Worm (Caenorhabditis elegans): Measurements from ENCODE around the gene nhr-128.

ce11 chrV:2264925-2265324 lies 43.1 kb downstream of the nhr-128 start:
- TF ChIP-seq klf-2 (GFP tag; conservative IDR thresholded peaks at IDR 0.05) (no peak), flt-1 (GFP tag; IDR thresholded peaks at IDR 0.05) (no peak), cog-1 (tag; optimal IDR thresholded peaks at IDR 0.05) (no peak), ztf-29 (GFP tag; IDR thresholded peaks at IDR 0.05) (no peak), ref-1 (GFP tag; conservative IDR thresholded peaks at IDR 0.05) (no peak)

All from whole organism, midembryonic.